Worm (Caenorhabditis elegans): ENCODE results near the gene C42D4.19.

Gene C42D4.19

DNA sequence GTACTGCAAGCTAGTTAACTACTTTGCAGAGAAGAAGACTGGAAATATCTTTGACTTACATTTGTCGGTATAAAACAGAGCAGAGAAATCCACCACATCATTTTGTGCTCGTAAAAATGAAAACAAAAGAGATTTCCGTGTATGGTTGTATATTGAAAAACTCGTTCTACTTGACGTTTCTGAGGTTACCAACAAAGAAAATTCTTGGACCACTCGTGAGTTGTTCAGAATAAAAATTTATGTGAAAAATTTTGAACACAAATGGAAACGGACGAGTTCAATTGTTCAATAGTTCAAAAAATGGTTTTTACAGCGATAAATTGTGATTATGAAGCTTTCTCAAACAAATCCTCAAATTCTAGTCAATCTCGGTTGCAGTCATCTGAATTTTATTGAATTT is 9.2 kb downstream of the C42D4.19 start, which contains the start of gene clec-179:
TSS of gene clec-179 (minus strand) at position 101 of the 400 bp plus-strand sequence.
- TF ChIP-seq K11D2.4 (GFP tag; IDR thresholded peaks at IDR 0.05) (no peak), nfyb-1 (GFP tag; IDR thresholded peaks at IDR 0.05) (no peak), nhr-179 (tag; optimal IDR thresholded peaks at IDR 0.05) (no peak), Y53F4B.3 (GFP tag; IDR thresholded peaks at IDR 0.05) (no peak), lsl-1 (GFP tag; optimal IDR thresholded peaks at IDR 0.05) (no peak), nfya-2 (GFP tag; IDR thresholded peaks at IDR 0.05) (no peak), ceh-40 (GFP tag; IDR thresholded peaks at IDR 0.05) (no peak), B0035.1 (tag; optimal IDR thresholded peaks at IDR 0.05) (no peak)

DNA sequence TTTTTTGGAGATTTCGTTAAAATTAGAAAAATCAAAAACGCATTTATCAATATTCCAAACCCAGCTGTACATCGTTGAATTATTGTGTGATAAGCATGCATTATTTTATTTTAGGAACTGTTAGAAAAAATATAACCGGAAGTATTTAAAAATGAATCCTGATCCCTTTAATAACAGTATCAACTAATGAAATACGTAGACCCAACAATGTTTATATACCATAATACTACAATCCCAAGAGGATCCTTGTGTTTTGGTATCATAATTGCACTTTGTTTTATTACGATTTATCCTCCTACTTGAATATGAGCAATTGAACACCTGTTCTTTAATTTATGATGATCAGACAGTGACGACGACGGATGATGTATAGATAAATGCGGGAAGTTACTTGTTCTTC is 11.3 kb downstream of the C42D4.19 start, which contains the start of gene str-249:
TSS of gene str-249 (minus strand) at position 101 of the 400 bp plus-strand sequence.
- TF ChIP-seq nhr-80 (tag; optimal IDR thresholded peaks at IDR 0.05) = no peak
- TF ChIP-seq nhr-90 (tag; optimal IDR thresholded peaks at IDR 0.05) = no peak
- TF ChIP-seq let-607 (tag; optimal IDR thresholded peaks at IDR 0.05) = no peak
- TF ChIP-seq rcor-1 (GFP tag; IDR thresholded peaks at IDR 0.05) = no peak
- no peak for TF ChIP-seq T07F8.4 (tag; optimal IDR thresholded peaks at IDR 0.05)
- TF ChIP-seq snpc-4 (GFP tag; optimal IDR thresholded peaks at IDR 0.05) = no peak
- no peak for TF ChIP-seq snpc-4 (tag; optimal IDR thresholded peaks at IDR 0.05)
- TF ChIP-seq nfyb-1 (GFP tag; IDR thresholded peaks at IDR 0.05) = no peak
- no peak for TF ChIP-seq snpc-3.4 (tag; optimal IDR thresholded peaks at IDR 0.05)
- no peak for TF ChIP-seq ama-1 (optimal IDR thresholded peaks at IDR 0.05)
- no peak for TF ChIP-seq ama-1 (GFP tag; optimal IDR thresholded peaks at IDR 0.05)
- TF ChIP-seq F49E8.2 (tag; optimal IDR thresholded peaks at IDR 0.05; ENCODE audit: insufficient read depth) = no peak
- no peak for TF ChIP-seq aptf-2 (GFP tag; conservative IDR thresholded peaks at IDR 0.05)

DNA sequence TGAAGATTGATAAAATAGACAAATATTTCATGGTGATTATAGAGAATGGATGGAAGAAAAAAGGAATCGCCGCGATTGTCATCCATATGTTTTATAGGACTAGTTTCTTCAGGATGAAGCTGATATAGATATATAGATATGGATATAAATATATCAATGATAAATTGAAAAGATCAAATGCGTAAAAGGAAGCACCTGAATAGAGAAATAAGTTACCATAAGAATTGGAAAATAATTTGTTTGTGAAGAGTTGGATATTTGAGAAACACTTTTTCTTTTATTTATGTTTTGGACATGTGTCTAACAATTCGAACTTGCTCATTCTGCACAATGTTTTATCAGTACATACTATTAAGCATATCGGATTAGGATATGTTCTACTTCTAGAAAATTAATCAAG is 12.6 kb downstream of the C42D4.19 start, which contains the start of gene C42D4.13:
TSS of gene C42D4.13 (minus strand) at position 101 of the 400 bp plus-strand sequence.
- no peak for TF ChIP-seq K12H6.12 (tag; optimal IDR thresholded peaks at IDR 0.05)
- TF ChIP-seq Y67H2A.10 (GFP tag; conservative IDR thresholded peaks at IDR 0.05) = no peak
- TF ChIP-seq ztf-22 (GFP tag; optimal IDR thresholded peaks at IDR 0.05) = no peak
- TF ChIP-seq gei-17 (GFP tag; optimal IDR thresholded peaks at IDR 0.05) = no peak
- TF ChIP-seq B0336.3 (GFP tag; IDR thresholded peaks at IDR 0.05) = no peak

DNA sequence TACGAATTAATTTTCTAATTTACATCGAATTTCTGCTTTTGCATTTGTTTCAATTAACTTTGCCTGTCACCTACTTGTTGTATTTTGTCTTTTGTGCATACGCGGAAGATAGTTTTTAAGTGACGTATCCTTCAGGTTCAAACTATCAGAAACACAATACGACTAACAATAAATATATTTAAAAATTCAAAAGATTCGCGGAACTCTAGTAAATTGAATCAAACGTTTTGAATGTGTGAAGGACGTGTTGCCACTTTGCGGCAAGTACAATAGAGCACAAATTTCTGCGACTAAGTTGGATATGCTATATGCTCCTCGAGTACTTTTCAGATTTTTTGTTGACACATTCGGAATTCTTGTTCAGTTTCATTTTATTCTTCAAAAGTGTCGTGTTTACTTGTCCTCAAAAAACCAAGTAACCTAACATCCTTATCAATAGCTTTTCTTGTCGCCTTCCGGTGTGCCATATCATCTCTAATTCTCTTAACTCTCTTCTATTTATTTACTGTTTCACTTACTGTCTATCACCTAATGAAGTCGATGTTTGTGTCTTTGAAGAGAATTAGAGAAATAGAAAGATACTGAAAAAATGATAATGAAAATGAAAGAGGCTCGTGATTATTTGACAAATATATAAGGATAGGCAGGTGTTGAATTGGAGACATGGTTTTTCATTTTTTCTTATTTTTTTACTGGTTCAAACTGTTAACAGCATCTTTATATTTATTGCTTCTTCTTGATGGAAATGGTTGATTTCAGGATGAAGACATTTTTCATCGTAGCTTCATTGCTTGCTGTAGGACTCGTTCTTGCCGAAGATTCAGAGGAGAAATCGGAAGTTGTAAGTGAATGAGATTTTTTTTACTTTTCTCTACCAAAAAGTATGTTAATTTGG is 13.3 kb downstream of the C42D4.19 start, which contains the start of gene srlf-7:
TSS of gene srlf-7 (plus strand) at position 760 of the 895 bp plus-strand sequence.
- TF ChIP-seq hlh-26 (GFP tag; conservative IDR thresholded peaks at IDR 0.05) = no peak
- peak; percentile 54; the same call in 1 of the 2 replicates for TF ChIP-seq dox-1 (GFP tag; IDR thresholded peaks at IDR 0.05)
- no peak for TF ChIP-seq rec-8 (tag; optimal IDR thresholded peaks at IDR 0.05)
- TF ChIP-seq cebp-2 (GFP tag; IDR thresholded peaks at IDR 0.05) = no peak
- TF ChIP-seq pha-4 (tag; optimal IDR thresholded peaks at IDR 0.05) = peak; percentile 80
- TF ChIP-seq unc-62 (GFP tag; optimal IDR thresholded peaks at IDR 0.05) = peak; percentile 81
- TF ChIP-seq nhr-27 (tag; optimal IDR thresholded peaks at IDR 0.05) = no peak
- no peak for TF ChIP-seq F33H1.4 (GFP tag; IDR thresholded peaks at IDR 0.05)
- peak; percentile 27 to 65 for TF ChIP-seq let-607 (tag; optimal IDR thresholded peaks at IDR 0.05)
- TF ChIP-seq ceh-79 (tag; optimal IDR thresholded peaks at IDR 0.05) = no peak
- no peak for TF ChIP-seq B0035.1 (tag; optimal IDR thresholded peaks at IDR 0.05)
- TF ChIP-seq Y53G8AR.9 (GFP tag; conservative IDR thresholded peaks at IDR 0.05) = no peak
- TF ChIP-seq mxl-1 (tag; optimal IDR thresholded peaks at IDR 0.05) = no peak
- no peak for TF ChIP-seq F57A8.1 (GFP tag; optimal IDR thresholded peaks at IDR 0.05)
- peak; percentile 70 for TF ChIP-seq ets-4 (GFP tag; optimal IDR thresholded peaks at IDR 0.05)
- TF ChIP-seq dpff-1 (tag; optimal IDR thresholded peaks at IDR 0.05) = no peak
- TF ChIP-seq attf-3 (GFP tag; conservative IDR thresholded peaks at IDR 0.05) = no peak
- no peak for TF ChIP-seq attf-6 (GFP tag; IDR thresholded peaks at IDR 0.05)
- no peak for TF ChIP-seq nfyb-1 (GFP tag; IDR thresholded peaks at IDR 0.05)
- TF ChIP-seq lag-1 (GFP tag; IDR thresholded peaks at IDR 0.05) = no peak
- no peak for TF ChIP-seq aptf-2 (GFP tag; conservative IDR thresholded peaks at IDR 0.05)
- no peak for TF ChIP-seq snpc-3.4 (tag; optimal IDR thresholded peaks at IDR 0.05)
